Worm (Caenorhabditis elegans) whole organism, L2 larva: ENCODE results near the gene swd-2.2.

Experiments used
- C34F6.9 ChIP-seq: fragments of 150-350 bp; optimal IDR thresholded peaks from 2 replicates; lab custom pipeline; 2014; ENCODE audit warnings: missing biosample characterization, missing genetic modification characterization
- F13H6.1 ChIP-seq: sonication (generic microtip); optimal IDR thresholded peaks from 2 replicates; lab custom pipeline; 2016; ENCODE audit warnings: missing genetic modification characterization, missing compliant biosample characterization
- R02D3.7 ChIP-seq: fragments of 150-350 bp; optimal IDR thresholded peaks from 2 replicates; lab custom pipeline; 2014; ENCODE audit warnings: missing biosample characterization, missing genetic modification characterization
- Y55F3AM.14 ChIP-seq: fragments of 200-800 bp; sonication (Bioruptor generic); optimal IDR thresholded peaks from 2 replicates; lab custom pipeline; 2018; ENCODE audit warnings: mild to moderate bottlenecking, missing genetic modification characterization, missing compliant biosample characterization
- ZK546.5 ChIP-seq: sonication (generic microtip); optimal IDR thresholded peaks from 2 replicates; lab custom pipeline; 2017; ENCODE audit warnings: missing biosample characterization, missing genetic modification characterization
- alr-1 ChIP-seq: fragments of 150-350 bp; optimal IDR thresholded peaks from 2 replicates; lab custom pipeline; 2014; ENCODE audit warnings: missing biosample characterization, missing genetic modification characterization
- ama-1 ChIP-seq: fragments of 150-350 bp; optimal IDR thresholded peaks from 2 replicates; lab custom pipeline; 2018; ENCODE audit warnings: inconsistent platforms
- blmp-1 ChIP-seq: sonication (generic microtip); optimal IDR thresholded peaks from 2 replicates; lab custom pipeline; 2017; ENCODE audit warnings: missing genetic modification characterization, mild to moderate bottlenecking, missing compliant biosample characterization, antibody characterized with exemption, moderate library complexity; ENCODE audit not compliant: insufficient read depth
- ceh-82 ChIP-seq: fragments of 150-350 bp; optimal IDR thresholded peaks from 2 replicates; lab custom pipeline; 2014; ENCODE audit warnings: missing biosample characterization, missing genetic modification characterization
- crh-2 ChIP-seq: sonication (generic microtip); optimal IDR thresholded peaks from 2 replicates; lab custom pipeline; 2017; ENCODE audit warnings: missing biosample characterization, missing genetic modification characterization
- dmd-4 ChIP-seq: sonication (generic microtip); optimal IDR thresholded peaks from 2 replicates; lab custom pipeline; 2017; ENCODE audit warnings: missing biosample characterization, missing genetic modification characterization
- egl-27 ChIP-seq: sonication (generic microtip); optimal IDR thresholded peaks from 3 replicates; lab custom pipeline; 2017; ENCODE audit warnings: missing biosample characterization, missing genetic modification reagents, missing genetic modification characterization
- elt-3 ChIP-seq: sonication (generic microtip); optimal IDR thresholded peaks from 2 replicates; lab custom pipeline; 2017; ENCODE audit warnings: missing biosample characterization, missing genetic modification characterization
- fos-1 ChIP-seq: fragments of 150-350 bp; optimal IDR thresholded peaks from 2 replicates; lab custom pipeline; 2014; ENCODE audit warnings: missing biosample characterization, missing genetic modification characterization
- gmeb-1 ChIP-seq: fragments of 150-350 bp; optimal IDR thresholded peaks from 2 replicates; lab custom pipeline; 2014; ENCODE audit warnings: missing biosample characterization, missing genetic modification characterization
- lin-11 ChIP-seq: fragments of 150-350 bp; sonication (generic microtip); optimal IDR thresholded peaks from 2 replicates; lab custom pipeline; 2014; ENCODE audit warnings: missing biosample characterization, missing genetic modification characterization, inconsistent platforms, mixed read lengths
- lin-13 ChIP-seq: fragments of 150-350 bp; optimal IDR thresholded peaks from 2 replicates; lab custom pipeline; 2014; ENCODE audit warnings: missing biosample characterization, missing genetic modification reagents, missing genetic modification characterization
- lin-39 ChIP-seq: fragments of 150-350 bp; optimal IDR thresholded peaks from 2 replicates; lab custom pipeline; 2014; ENCODE audit warnings: missing biosample characterization, missing genetic modification reagents, missing genetic modification characterization
- lsy-2 ChIP-seq, 2 experiments: fragments of 150-350 bp in 1 of 2; sonication (generic microtip) in 1 of 2; optimal IDR thresholded peaks; 2 replicates each; lab custom pipeline; 2014 to 2017; ENCODE audit warnings: missing biosample characterization in 2 of 2, missing genetic modification characterization in 2 of 2
- mab-5 ChIP-seq: fragments of 150-350 bp; optimal IDR thresholded peaks from 2 replicates; lab custom pipeline; 2014; ENCODE audit warnings: missing biosample characterization, missing genetic modification characterization
- mbf-1 ChIP-seq: sonication (generic microtip); optimal IDR thresholded peaks from 2 replicates; lab custom pipeline; 2017; ENCODE audit warnings: missing biosample characterization, missing genetic modification characterization
- mdl-1 ChIP-seq, 2 experiments: fragments of 150-350 bp in 1 of 2; sonication (generic microtip) in 1 of 2; optimal IDR thresholded peaks; 2 replicates each; lab custom pipeline; 2017; ENCODE audit warnings: missing biosample characterization in 2 of 2, missing genetic modification characterization in 2 of 2
- nhr-10 ChIP-seq: sonication (generic microtip); optimal IDR thresholded peaks from 2 replicates; lab custom pipeline; 2017; ENCODE audit warnings: missing biosample characterization, missing genetic modification characterization
- nhr-11 ChIP-seq: fragments of 150-350 bp; optimal IDR thresholded peaks from 2 replicates; lab custom pipeline; 2014; ENCODE audit warnings: missing biosample characterization, missing genetic modification characterization
- nhr-129 ChIP-seq: fragments of 150-350 bp; optimal IDR thresholded peaks from 2 replicates; lab custom pipeline; 2014; ENCODE audit warnings: missing biosample characterization, missing genetic modification characterization
- nhr-21 ChIP-seq: fragments of 150-350 bp; optimal IDR thresholded peaks from 2 replicates; lab custom pipeline; 2014; ENCODE audit warnings: missing biosample characterization, missing genetic modification characterization
- nhr-23 ChIP-seq: fragments of 150-350 bp; optimal IDR thresholded peaks from 2 replicates; lab custom pipeline; 2014; ENCODE audit warnings: missing biosample characterization, missing genetic modification reagents, missing genetic modification characterization
- nhr-237 ChIP-seq: fragments of 150-350 bp; optimal IDR thresholded peaks from 2 replicates; lab custom pipeline; 2014; ENCODE audit warnings: missing biosample characterization, missing genetic modification characterization
- nhr-25 ChIP-seq: fragments of 150-350 bp; sonication (generic microtip); optimal IDR thresholded peaks from 3 replicates; lab custom pipeline; 2014; ENCODE audit warnings: missing biosample characterization, missing genetic modification characterization
- nhr-6 ChIP-seq: fragments of 150-350 bp; optimal IDR thresholded peaks from 2 replicates; lab custom pipeline; 2014; ENCODE audit warnings: missing biosample characterization, missing genetic modification characterization
- nhr-77 ChIP-seq: fragments of 150-350 bp; optimal IDR thresholded peaks from 2 replicates; lab custom pipeline; 2014; ENCODE audit warnings: missing biosample characterization, missing genetic modification characterization
- peb-1 ChIP-seq: fragments of 150-350 bp; optimal IDR thresholded peaks from 2 replicates; lab custom pipeline; 2014; ENCODE audit warnings: missing biosample characterization, missing genetic modification characterization
- skn-1 ChIP-seq: sonication (generic microtip); optimal IDR thresholded peaks from 2 replicates; lab custom pipeline; 2017; ENCODE audit warnings: missing biosample characterization, missing genetic modification characterization
- sma-3 ChIP-seq: sonication (generic microtip); optimal IDR thresholded peaks from 2 replicates; lab custom pipeline; 2016; ENCODE audit warnings: missing genetic modification reagents, missing genetic modification characterization, missing compliant biosample characterization
- sma-9 ChIP-seq, 2 experiments: fragments of 150-350 bp in 1 of 2; sonication (generic microtip) in 1 of 2; optimal IDR thresholded peaks; 2 replicates each; lab custom pipeline; 2014 to 2016; ENCODE audit warnings: missing genetic modification characterization in 2 of 2, mild to moderate bottlenecking in 1 of 2, missing biosample characterization in 1 of 2, missing compliant biosample characterization in 1 of 2, missing genetic modification reagents in 1 of 2, moderate library complexity in 1 of 2
- snpc-4 ChIP-seq: fragments of 150-350 bp; optimal IDR thresholded peaks from 2 replicates; lab custom pipeline; 2014; ENCODE audit warnings: missing biosample characterization, missing genetic modification characterization
- unc-55 ChIP-seq: fragments of 150-350 bp; sonication (generic microtip); optimal IDR thresholded peaks from 3 replicates; lab custom pipeline; 2014; ENCODE audit warnings: missing biosample characterization, missing genetic modification reagents, missing genetic modification characterization
- unc-62 ChIP-seq: fragments of 150-350 bp; optimal IDR thresholded peaks from 2 replicates; lab custom pipeline; 2014; ENCODE audit warnings: missing biosample characterization, missing genetic modification reagents, missing genetic modification characterization
- zag-1 ChIP-seq: fragments of 150-350 bp; optimal IDR thresholded peaks from 2 replicates; lab custom pipeline; 2014; ENCODE audit warnings: missing biosample characterization, missing genetic modification characterization
- ztf-1 ChIP-seq: fragments of 200-800 bp; sonication (Bioruptor generic); conservative IDR thresholded peaks from 2 replicates; pipeline ENCODE4 v1.3.6; 2022; ENCODE audit warnings: missing genetic modification characterization, missing compliant biosample characterization
- ztf-11 ChIP-seq: sonication (generic microtip); optimal IDR thresholded peaks from 2 replicates; lab custom pipeline; 2017; ENCODE audit warnings: missing biosample characterization, missing genetic modification characterization
- ztf-4 ChIP-seq: fragments of 150-350 bp; optimal IDR thresholded peaks from 2 replicates; lab custom pipeline; 2014; ENCODE audit warnings: missing biosample characterization, missing genetic modification characterization

Gene swd-2.2

ce11 chrIV:7789521-7789949 is 15.3 kb downstream of the swd-2.2 start, which contains the start of gene imp-3:
Gene imp-3, minus strand, starts transcription at chrIV:7789613.
- TF ChIP-seq nhr-10 (tag; lab: Kevin White, UChicago) (no peak), zag-1 (no peak), nhr-129 (peak; percentile 71), gmeb-1 (tag; lab: Kevin White, UChicago) (peak; percentile 61), dmd-4 (tag; lab: Kevin White, UChicago) (no peak), mbf-1 (no peak), ZK546.5 (no peak), nhr-23 (tag; lab: Kevin White, UChicago) (no peak), sma-3 (GFP tag; lab: Kevin White, UChicago) (peak; percentile 61), crh-2 (tag; lab: Kevin White, UChicago) (peak; percentile 69), alr-1 (tag; lab: Kevin White, UChicago) (no peak), nhr-25 (tag; lab: Kevin White, UChicago) (peak; percentile 65), ztf-4 (no peak), mdl-1 (tag; optimal IDR thresholded peaks at IDR 0.05; lab: Kevin White, UChicago) (peak; percentile 44 to 65), lsy-2 (tag; optimal IDR thresholded peaks at IDR 0.05; lab: Kevin White, UChicago) (peak in 1 of 2 experiments; percentile 73), unc-55 (GFP tag; lab: Kevin White, UChicago) (peak; percentile 25), elt-3 (no peak), mab-5 (tag; lab: Kevin White, UChicago) (peak; percentile 4), skn-1 (tag; lab: Kevin White, UChicago) (no peak), fos-1 (no peak), ceh-82 (tag; lab: Kevin White, UChicago) (no peak), peb-1 (tag; lab: Kevin White, UChicago) (no peak), nhr-6 (tag; lab: Kevin White, UChicago) (peak; percentile 32), ama-1 (lab: Kevin White, UChicago) (peak; percentile 86), C34F6.9 (tag; lab: Kevin White, UChicago) (peak; percentile 22), F13H6.1 (peak; percentile 57), nhr-21 (tag; lab: Kevin White, UChicago) (peak; percentile 44), ztf-11 (tag; lab: Kevin White, UChicago) (no peak), Y55F3AM.14 (GFP tag; lab: Kevin White, UChicago) (peak; percentile 27), unc-62 (no peak), lin-13 (GFP tag; lab: Kevin White, UChicago) (peak; percentile 54), egl-27 (tag; lab: Kevin White, UChicago) (no peak), lin-39 (tag; lab: Kevin White, UChicago) (no peak), nhr-11 (tag; lab: Kevin White, UChicago) (no peak), snpc-4 (tag; lab: Kevin White, UChicago) (no peak), sma-9 (GFP tag; optimal IDR thresholded peaks at IDR 0.05; lab: Kevin White, UChicago) (peak; percentile 26), sma-9 (tag; optimal IDR thresholded peaks at IDR 0.05; lab: Kevin White, UChicago) (no peak)

DNA sequence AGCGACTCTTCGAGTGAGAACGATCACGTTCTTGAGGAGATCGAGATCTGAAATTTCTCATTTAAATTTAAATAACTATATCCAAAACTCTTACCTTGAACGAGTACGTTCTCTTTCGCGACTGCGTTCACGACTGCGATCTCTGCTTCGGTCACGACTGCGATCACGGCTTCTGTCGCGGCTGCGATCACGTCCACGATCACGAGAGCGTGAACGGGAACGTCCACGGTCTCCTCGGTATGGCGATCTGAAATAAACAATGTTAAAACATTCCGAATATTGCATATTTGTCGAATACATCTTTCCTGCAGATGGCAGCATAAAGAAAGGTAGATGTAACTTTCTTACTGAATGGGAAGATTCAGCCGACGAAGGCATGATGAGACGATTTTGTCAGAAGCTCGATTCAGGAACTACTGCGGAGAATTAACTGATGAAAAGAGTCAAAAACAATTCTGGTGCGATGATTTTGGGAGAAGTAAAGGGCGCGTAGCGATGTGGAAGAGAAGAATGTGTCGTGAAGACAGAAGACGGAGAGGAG is 16.0 kb downstream of the swd-2.2 start:
- no peak for TF ChIP-seq nhr-77 (tag; lab: Kevin White, UChicago)
- no peak for TF ChIP-seq R02D3.7 (tag; lab: Kevin White, UChicago)
- TF ChIP-seq nhr-23 (tag; lab: Kevin White, UChicago) = no peak
- TF ChIP-seq gmeb-1 (tag; lab: Kevin White, UChicago) = no peak
- no peak for TF ChIP-seq nhr-10 (tag; lab: Kevin White, UChicago)
- no peak for TF ChIP-seq skn-1 (tag; lab: Kevin White, UChicago)
- TF ChIP-seq blmp-1 = no peak
- TF ChIP-seq sma-9 (GFP tag; optimal IDR thresholded peaks at IDR 0.05; lab: Kevin White, UChicago) = no peak
- no peak for TF ChIP-seq sma-9 (tag; optimal IDR thresholded peaks at IDR 0.05; lab: Kevin White, UChicago)
- no peak for TF ChIP-seq ztf-1 (GFP tag; lab: Robert Waterston, UW)
- TF ChIP-seq ceh-82 (tag; lab: Kevin White, UChicago) = no peak
- TF ChIP-seq fos-1 = no peak
- no peak for TF ChIP-seq C34F6.9 (tag; lab: Kevin White, UChicago)
- no peak for TF ChIP-seq nhr-237 (tag; lab: Kevin White, UChicago)
- TF ChIP-seq ztf-4 = no peak
- TF ChIP-seq lin-11 = no peak
- TF ChIP-seq, all 48 proteins: peak for 0
